Worm (Caenorhabditis elegans) whole organism, late embryonic: ENCODE data around the gene BE10.4.

Source experiments
- pag-3 ChIP-seq: sonication (generic microtip); optimal IDR thresholded peaks from 2 replicates; lab custom pipeline; 2016; ENCODE audit warnings: missing compliant biosample characterization, missing genetic modification characterization, borderline replicate concordance
- tbx-7 ChIP-seq: sonication (generic microtip); optimal IDR thresholded peaks from 2 replicates; lab custom pipeline; 2016; ENCODE audit warnings: missing genotype, missing genetic modification characterization, missing compliant biosample characterization

- no peak for TF ChIP-seq pag-3
- TF ChIP-seq tbx-7 = no peak
Observed at ce11 chrIII:12800529-12800928, 12.8 kb upstream of the BE10.4 start.
